Fruit fly (Drosophila melanogaster): Measurements from ENCODE around the gene CG11581.

DNA sequence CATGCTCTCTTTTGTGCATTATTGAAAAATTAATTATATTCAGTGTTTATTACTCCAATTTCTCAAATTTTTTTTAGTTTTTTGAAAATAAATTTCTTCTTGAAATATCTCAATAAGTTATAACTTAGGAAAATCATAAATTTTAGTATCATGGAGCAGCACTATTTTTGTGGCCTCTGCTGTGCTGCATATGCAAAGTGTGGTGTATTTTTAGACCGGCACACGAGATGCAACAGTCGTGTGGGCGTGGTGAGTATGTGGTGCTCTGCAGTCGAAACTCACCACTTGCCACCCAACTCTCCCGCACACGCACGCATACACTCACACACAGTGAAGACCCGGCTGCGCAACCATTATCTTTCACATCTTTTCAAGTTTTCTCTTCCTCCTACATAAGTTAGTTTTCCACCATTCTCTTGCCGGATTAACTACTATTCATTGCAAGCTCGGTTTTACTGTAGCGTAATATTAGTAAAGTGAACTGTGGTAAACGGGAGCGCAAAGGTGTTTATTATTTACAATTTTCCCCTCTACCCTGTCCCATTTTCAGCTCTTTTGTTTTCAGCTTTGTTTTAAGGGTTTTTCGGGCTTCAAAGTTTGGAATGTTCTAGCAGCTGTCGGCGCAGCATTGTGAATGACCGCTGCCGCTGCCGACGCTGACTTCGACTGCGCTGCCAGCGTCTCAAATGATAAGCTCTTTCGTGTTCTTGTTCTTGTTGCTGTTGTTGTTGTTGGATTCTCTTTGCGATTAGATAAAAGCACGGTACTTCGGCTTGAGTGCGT lies 31.9 kb downstream of the CG11581 start:
- peak; percentile 56 for TF ChIP-seq HLH106 (tag; optimal IDR thresholded peaks at IDR 0.05)
- no peak for TF ChIP-seq Abd-B (GFP tag; optimal IDR thresholded peaks at IDR 0.05)
- peak; percentile 69 for TF ChIP-seq h (GFP tag; optimal IDR thresholded peaks at IDR 0.05)
- TF ChIP-seq Hr78 (GFP tag; optimal IDR thresholded peaks at IDR 0.05) = no peak
- TF ChIP-seq Jra (GFP tag; optimal IDR thresholded peaks at IDR 0.05) = no peak
- TF ChIP-seq usp (GFP tag; optimal IDR thresholded peaks at IDR 0.05) = no peak
- TF ChIP-seq fru (GFP tag; optimal IDR thresholded peaks at IDR 0.05) = peak; percentile 58
- no peak for TF ChIP-seq jim (GFP tag; optimal IDR thresholded peaks at IDR 0.05)
- no peak for TF ChIP-seq Dfd (GFP tag; optimal IDR thresholded peaks at IDR 0.05)
- TF ChIP-seq dl (GFP tag; optimal IDR thresholded peaks at IDR 0.05; ENCODE audit: insufficient read depth in 1 of 2, partially characterized antibody in 2 of 2) = no peak
- peak; percentile 44 for TF ChIP-seq psq (GFP tag; optimal IDR thresholded peaks at IDR 0.05)
- TF ChIP-seq lola (GFP tag; optimal IDR thresholded peaks at IDR 0.05) = no peak
- no peak for TF ChIP-seq Myc (optimal IDR thresholded peaks at IDR 0.05)
- TF ChIP-seq br (GFP tag; optimal IDR thresholded peaks at IDR 0.05) = peak; percentile 17
